Worm (Caenorhabditis elegans) whole organism, dauer: ENCODE results near the gene T07D3.4.
"Not testable (repeated sequence)": the region's sequence is repeated elsewhere in the genome, so short reads cannot be mapped to it uniquely, and the experiment has no call there.

Experiments
- unc-62 ChIP-seq: sonication (generic microtip); optimal IDR thresholded peaks from 2 replicates; lab custom pipeline; 2017; ENCODE audit warnings: missing biosample characterization, missing genetic modification reagents, missing genetic modification characterization

The T07D3.4 gene

DNA sequence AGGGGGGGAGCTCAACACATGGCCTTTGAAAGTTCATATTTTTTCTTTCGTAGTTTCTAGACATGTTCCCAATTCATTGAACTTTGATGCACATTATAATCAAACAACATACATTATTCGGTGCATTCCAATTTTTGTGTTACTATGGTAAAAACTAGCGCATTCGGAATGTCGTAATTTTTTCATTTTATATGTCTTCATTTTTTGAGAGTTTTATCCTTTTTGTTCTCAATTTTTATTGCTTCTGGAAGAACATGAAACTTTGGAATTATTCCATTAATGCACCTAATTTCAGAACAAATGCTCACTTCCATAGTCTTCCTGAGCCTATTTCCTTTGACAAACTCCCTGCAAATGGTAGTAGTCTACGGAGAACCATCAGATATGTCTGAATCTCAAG lies 13.5 kb downstream of the T07D3.4 start, which contains the start of gene T07D3.2:
T07D3.2 (plus strand) TSS at position 301 of the 400 bp plus-strand sequence.
- TF ChIP-seq unc-62 (GFP tag; lab: Kevin White, UChicago), result no peak

DNA sequence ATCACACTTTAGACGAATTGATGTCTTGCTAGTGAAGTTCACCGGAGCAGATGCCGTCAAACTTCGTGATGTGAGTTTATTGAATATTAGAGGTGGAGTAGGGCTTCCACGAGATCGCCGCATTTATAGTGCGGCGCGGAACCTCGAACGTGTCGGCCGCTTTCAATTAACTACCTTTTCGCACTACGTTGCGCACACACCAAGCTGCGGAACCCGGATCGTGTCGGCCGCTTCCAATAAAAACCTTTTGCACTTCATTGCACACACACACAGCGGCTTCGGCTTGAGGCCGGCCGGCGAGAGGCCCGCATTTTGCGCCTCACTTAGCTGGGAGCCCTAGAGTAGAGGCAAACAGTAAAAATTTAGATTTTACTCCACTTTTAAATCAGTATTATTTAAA lies 17.2 kb downstream of the T07D3.4 start:
- TF ChIP-seq unc-62 (GFP tag; lab: Kevin White, UChicago), result no peak

DNA sequence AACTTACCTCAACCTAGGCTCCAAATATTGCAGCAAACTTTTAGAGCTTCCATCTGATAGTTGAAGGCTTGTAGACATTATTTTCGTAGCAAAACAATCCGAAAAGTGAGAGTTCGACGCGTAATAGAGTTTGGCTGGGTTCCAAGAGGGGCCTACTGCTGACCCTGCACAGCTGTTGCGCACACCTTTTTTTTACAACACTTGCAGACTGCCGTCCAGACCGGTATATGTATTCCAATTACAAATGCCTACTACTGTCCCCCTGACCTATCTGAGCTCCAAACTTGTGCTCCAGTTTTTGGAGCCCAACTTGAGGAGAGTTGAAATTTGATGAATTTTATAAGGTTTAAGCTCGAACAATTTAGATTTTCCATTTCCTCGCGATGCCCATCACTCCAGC lies 21.4 kb downstream of the T07D3.4 start, which contains the start of the genes fbxc-24 and fbxc-27:
fbxc-24 (minus strand) TSS at position 101 of the 400 bp plus-strand sequence.
fbxc-27 (plus strand) TSS at position 216 of the 400 bp plus-strand sequence.
- no peak for TF ChIP-seq unc-62 (GFP tag; lab: Kevin White, UChicago)

DNA sequence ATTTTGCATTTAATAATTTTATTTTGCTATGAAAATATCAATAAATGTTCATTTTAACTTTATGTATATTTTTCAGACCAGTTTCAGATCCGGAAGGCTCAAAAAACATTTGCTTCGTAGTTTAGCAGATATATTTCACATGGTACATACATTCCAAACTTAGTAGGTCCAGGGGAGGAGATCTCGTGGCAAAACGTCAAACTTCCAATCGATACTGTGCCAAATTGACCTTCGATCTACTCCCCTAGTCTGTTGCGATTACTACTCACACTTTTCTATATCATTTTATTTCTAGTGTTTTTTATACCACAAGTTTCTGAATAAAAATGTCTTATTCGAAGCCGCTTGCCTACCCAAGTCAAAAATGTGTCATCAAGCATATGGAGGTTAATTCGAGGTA lies 23.6 kb downstream of the T07D3.4 start, which contains the start of gene fbxc-31:
fbxc-31 (plus strand) TSS at position 301 of the 400 bp plus-strand sequence.
- no peak for TF ChIP-seq unc-62 (GFP tag; lab: Kevin White, UChicago)

DNA sequence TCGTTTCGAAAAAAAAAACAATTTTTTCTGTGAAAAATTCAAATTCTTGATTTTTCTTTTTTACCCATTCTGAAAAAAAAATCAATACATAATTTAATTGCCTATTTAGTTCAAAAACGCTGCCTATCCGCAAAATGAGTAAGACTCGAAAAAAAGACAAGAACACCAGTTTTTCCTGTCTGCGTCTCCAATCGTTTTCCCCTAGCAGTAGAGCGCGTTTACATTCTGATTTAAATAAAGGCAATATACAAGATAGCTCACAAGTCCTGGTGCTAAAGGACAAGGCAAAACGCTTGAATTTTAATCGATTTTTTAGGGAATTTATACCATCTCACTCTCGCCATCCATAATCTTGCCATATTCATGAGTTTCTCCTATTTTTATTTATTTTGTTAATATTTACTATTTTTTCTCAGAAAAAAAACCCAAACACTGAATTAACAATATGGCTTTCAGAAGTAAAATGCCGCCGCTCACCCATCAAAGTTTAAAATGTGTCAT lies 25.2 kb downstream of the T07D3.4 start, which contains the start of gene fbxc-33:
fbxc-33 (plus strand) TSS at position 451 of the 501 bp plus-strand sequence.
- TF ChIP-seq unc-62 (GFP tag; lab: Kevin White, UChicago), result no peak

DNA sequence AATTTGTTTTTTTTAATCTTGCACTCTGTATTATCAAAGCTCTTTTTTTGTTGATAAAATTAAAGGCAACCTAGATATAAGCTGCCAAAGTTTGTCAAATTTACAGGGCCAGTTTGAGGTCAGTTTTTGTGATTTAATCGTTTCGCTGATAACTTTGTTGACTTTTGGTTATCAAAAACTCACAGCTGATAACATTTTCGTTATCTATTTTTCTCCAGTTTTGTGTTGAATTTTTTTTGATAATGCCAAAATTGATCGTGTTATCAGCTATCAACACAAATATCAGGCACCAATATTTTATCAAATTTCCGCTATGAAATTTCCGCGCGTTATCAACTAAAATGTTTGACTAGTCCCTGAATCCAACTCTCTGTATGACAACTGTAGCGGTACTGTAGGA lies 27.1 kb downstream of the T07D3.4 start:
- no peak for TF ChIP-seq unc-62 (GFP tag; lab: Kevin White, UChicago)

DNA sequence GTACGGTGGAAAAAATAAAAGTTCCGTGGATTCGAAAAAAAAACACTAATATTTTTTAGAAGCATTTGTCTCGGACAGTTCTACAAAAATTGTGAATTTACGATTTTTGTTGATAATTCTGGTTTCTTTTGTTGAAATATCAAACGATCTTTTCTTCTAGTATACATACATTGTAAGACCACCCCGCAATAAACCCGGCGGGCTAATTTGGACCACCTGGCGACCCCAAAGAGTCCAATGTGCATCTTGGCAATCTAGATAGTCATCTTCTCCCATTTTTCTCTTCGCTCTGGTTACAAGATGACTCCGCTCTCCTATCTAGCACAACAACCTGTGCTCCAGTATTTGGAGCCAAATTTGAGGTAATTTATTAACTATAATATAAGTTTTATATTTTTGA lies 27.7 kb downstream of the T07D3.4 start, which contains the start of gene fbxc-29:
fbxc-29 (plus strand) TSS at position 301 of the 400 bp plus-strand sequence.
- TF ChIP-seq unc-62 (GFP tag; lab: Kevin White, UChicago), result no peak

DNA sequence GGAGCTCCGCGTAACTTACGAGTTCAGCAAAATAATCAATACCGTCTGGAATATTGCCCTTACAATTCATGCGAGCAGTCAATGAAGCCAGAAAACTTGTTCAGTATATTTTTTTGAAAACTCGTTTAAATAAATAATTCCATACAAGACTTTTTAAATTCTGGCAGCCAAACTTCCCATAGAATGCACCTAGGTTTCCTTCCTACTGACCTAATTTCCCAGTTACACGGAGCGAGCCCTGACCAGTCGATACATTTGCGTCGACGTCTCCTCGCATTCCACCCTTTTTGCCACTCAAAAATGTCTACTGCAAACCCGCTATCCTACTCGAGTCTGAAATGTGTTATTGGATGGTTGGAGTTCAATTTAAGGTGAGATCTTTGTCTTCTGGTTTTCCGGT lies 29.2 kb downstream of the T07D3.4 start, which contains the start of gene fbxc-30:
fbxc-30 (plus strand) TSS at position 301 of the 400 bp plus-strand sequence.
- no peak for TF ChIP-seq unc-62 (GFP tag; lab: Kevin White, UChicago)

DNA sequence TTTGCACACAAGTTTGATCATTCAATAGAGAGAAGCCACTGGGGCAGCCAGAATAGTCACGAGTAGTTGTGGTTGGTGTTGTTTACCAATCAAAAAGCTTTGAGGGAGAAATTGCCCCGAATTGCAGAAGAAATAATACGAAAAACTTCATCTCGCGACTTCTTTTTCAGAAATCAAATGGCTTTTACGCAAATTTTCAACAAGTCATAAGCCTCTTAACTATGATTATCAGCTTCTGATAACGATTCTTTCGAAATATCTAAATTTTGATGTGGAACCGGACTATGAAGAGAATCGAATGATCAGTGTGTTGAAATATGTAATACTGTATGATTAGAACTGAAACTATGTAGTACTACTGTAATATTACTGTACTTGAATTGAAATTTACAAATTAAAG lies 32.2 kb downstream of the T07D3.4 start:
- TF ChIP-seq unc-62 (GFP tag; lab: Kevin White, UChicago), result no peak

DNA sequence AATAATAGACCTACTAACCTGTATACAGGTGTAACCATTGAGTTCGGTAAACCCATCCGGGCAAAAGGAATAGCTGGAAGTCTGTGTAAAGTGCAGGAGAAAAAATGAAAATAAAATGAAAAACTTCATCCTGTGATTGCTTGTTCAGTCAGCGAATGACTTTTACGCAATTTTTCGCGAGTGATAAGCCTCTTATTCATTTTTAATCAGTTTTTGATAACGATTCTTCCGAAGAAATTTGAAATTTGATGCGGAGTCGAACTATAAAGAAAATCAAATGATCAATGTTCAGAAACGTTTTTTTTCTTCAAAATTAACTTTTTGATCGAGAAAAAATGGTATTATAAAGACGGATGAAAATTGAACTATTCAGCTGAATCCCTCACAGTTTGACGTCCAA lies 34.7 kb downstream of the T07D3.4 start:
- no peak for TF ChIP-seq unc-62 (GFP tag; lab: Kevin White, UChicago)

DNA sequence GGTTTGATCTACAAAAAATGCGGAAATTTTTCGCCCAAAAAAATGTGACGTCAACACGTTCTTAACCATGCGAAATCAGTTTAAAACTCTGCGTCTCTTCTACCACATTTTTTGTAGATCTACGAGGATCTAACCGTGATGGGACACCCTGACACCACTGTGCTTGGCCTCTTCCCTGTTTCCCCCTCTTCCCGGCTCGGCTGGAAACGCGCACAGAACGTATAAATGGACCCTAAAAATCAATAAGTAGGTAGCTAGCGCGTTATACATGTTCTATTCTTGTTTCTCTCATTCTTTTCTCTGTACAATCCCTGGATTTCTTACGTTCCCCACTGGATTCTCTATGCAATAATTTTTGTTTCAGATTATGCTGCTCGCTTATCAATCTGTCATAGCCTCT lies 35.4 kb downstream of the T07D3.4 start, which contains the start of gene fbxc-28:
fbxc-28 (plus strand) TSS at position 301 of the 400 bp plus-strand sequence.
- TF ChIP-seq unc-62 (GFP tag; lab: Kevin White, UChicago), result no peak

DNA sequence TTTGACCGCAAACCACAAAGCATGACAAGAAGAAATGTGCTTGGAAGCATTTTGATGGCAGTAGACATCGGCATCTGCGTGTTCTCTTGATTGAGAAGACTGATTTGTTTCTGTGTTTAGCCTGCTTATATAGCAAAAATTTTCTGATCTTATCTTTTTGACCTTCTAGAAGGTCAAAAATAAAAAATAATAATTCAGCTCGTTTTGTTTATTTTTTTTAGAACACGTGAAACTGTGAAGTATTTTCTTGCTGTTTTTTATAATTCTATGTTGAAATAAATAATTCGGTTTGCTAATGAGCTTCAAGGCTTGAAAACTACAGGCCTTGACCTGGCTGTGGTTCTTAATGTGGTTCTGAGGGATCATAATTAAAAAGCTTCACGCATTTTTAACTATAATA lies 39.2 kb downstream of the T07D3.4 start, which contains the start of gene R07C3.13:
R07C3.13 (minus strand) TSS at position 101 of the 400 bp plus-strand sequence.
- TF ChIP-seq unc-62 (GFP tag; lab: Kevin White, UChicago), result no peak

DNA sequence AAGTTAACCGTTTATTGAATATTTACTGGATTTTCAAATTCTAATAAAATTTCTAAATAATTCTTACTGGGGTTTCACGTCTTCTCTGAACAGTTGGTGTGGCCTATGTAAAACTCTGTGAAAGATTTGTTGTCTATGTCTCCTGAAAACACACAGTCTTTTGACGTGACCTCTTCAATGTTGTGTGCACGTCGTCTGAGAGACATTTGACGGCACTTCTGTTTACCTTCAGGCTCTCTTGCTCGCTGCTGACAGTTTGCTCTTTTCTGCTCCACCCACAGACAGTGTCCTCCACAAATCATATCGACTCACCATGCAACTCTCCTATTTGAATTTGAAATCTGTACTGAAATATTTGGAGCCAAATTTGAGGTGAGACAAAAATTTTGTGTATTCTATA lies 42.8 kb downstream of the T07D3.4 start, which contains the start of gene fbxc-34:
fbxc-34 (plus strand) TSS at position 301 of the 400 bp plus-strand sequence.
- not testable (repeated sequence) for TF ChIP-seq unc-62 (GFP tag; lab: Kevin White, UChicago)

DNA sequence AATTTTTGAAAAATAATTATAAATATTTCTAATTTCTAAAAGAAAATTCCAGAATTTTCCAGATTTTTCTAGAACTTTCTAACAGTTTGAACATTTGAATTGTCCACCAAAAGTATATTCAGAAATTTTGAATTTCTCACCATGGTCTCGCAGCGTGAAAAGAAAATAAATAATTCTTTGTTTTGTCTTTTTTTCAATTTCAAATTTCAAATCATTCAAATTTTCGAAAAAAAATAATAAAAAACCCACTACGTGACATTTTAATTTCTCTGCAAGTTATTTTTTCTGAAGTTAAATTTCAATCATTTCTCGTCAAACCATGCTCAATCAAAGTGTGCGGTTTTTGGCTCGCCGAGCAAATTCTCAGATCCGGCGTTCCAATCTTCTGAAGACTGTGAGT lies 44.6 kb downstream of the T07D3.4 start, which contains the start of gene acs-15:
acs-15 (plus strand) TSS at position 301 of the 400 bp plus-strand sequence.
- no peak for TF ChIP-seq unc-62 (GFP tag; lab: Kevin White, UChicago)

DNA sequence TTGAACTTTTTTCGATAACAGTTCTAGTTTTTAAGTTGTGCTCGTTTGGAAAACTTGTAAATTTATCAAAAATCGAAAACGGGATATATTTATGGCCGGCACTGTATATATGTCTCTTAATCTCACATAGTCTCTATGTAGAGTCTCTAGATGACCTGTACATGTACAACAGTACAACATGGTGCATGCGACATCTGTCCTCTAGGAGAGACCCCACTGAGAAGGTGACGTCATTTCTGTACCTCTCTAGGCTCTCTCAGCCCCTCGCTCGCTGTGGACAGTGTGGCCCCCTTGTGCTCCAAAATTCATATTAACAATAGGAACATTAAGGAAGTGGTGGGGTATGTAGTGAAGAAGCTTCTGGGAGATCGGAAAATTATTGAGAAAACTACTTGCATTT lies 49.2 kb downstream of the T07D3.4 start:
- TF ChIP-seq unc-62 (GFP tag; lab: Kevin White, UChicago), result no peak

DNA sequence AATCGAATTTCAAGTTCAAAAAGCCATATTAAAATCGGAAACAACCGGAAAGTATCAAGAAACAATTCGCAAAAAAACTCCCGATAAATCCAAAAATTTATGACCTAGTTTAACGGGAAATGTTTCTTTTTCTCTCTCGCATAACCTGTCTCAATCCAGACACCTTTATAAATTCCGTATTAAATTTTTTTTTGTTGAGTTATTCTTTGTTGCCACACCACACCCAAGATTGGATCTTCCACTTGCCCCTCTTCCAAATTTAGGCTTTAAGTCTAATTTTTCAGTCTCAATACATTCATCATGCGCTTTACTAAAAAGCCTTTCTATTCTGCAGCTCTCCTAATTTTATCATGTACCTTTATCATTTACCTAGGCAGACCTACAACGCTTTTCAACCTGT lies 50.4 kb downstream of the T07D3.4 start, which contains the start of gene R07C3.3:
R07C3.3 (plus strand) TSS at position 301 of the 400 bp plus-strand sequence.
- no peak for TF ChIP-seq unc-62 (GFP tag; lab: Kevin White, UChicago)
